Worm (Caenorhabditis elegans) whole organism, late embryonic: ENCODE data around the gene ZK816.3.

Experiments used
- K02D7.2 ChIP-seq: sonication (generic microtip); optimal IDR thresholded peaks from 2 replicates; lab custom pipeline; 2017; ENCODE audit warnings: mild to moderate bottlenecking, missing genetic modification characterization, missing compliant biosample characterization
- ahr-1 ChIP-seq: sonication (generic microtip); optimal IDR thresholded peaks from 2 replicates; lab custom pipeline; 2016; ENCODE audit warnings: missing genetic modification characterization, missing compliant biosample characterization
- ama-1 ChIP-seq: fragments of 150-350 bp; optimal IDR thresholded peaks from 2 replicates; lab custom pipeline; 2014
- dmd-4 ChIP-seq: sonication (generic microtip); optimal IDR thresholded peaks from 2 replicates; lab custom pipeline; 2016; ENCODE audit warnings: borderline replicate concordance, missing genetic modification characterization, missing compliant biosample characterization
- elt-2 ChIP-seq: sonication (generic microtip); optimal IDR thresholded peaks from 2 replicates; lab custom pipeline; 2016; ENCODE audit warnings: missing genetic modification reagents, missing genetic modification characterization, missing compliant biosample characterization
- fkh-10 ChIP-seq: fragments of 150-350 bp; optimal IDR thresholded peaks from 2 replicates; lab custom pipeline; 2014; ENCODE audit warnings: missing biosample characterization, missing genetic modification reagents, missing genetic modification characterization
- lim-6 ChIP-seq: sonication (generic microtip); optimal IDR thresholded peaks from 2 replicates; lab custom pipeline; 2016; ENCODE audit warnings: missing genetic modification characterization, missing compliant biosample characterization
- nhr-11 ChIP-seq: fragments of 150-350 bp; optimal IDR thresholded peaks from 2 replicates; lab custom pipeline; 2014; ENCODE audit warnings: missing biosample characterization, missing genetic modification characterization

ce11 chrX:3298582-3298981, 49.6 kb upstream of the ZK816.3 start, which contains the start of gene K09C4.1:
- TF ChIP-seq ama-1 (lab: Kevin White, UChicago) (no peak), ahr-1 (tag; lab: Kevin White, UChicago) (no peak), K02D7.2 (tag; lab: Kevin White, UChicago) (no peak), fkh-10 (GFP tag; lab: Kevin White, UChicago) (no peak), nhr-11 (no peak), dmd-4 (tag; lab: Kevin White, UChicago) (no peak), elt-2 (tag; lab: Kevin White, UChicago) (no peak), lim-6 (no peak)
